Worm (Caenorhabditis elegans): ENCODE measurements around the gene R12B2.7.

Gene R12B2.7

ce11 chrIII:5814799-5815198 lies at the start of gene R12B2.7:
TSS of gene R12B2.7 (plus strand) at chrIII:5815045.
- TF ChIP-seq efl-1 (optimal IDR thresholded peaks at IDR 0.05) (peak in 1 of 2 experiments; percentile 14), efl-1 (GFP tag; optimal IDR thresholded peaks at IDR 0.05 in 1 of 2) (peak in 1 of 2 experiments; percentile 58), grh-1 (GFP tag; IDR thresholded peaks at IDR 0.05) (peak; percentile 42; the same call in 1 of the 2 replicates), nhr-71 (tag; optimal IDR thresholded peaks at IDR 0.05) (peak; percentile 57), nhr-85 (tag) (peak; percentile 90), lin-15B (tag; optimal IDR thresholded peaks at IDR 0.05) (no peak), dpl-1 (GFP tag; optimal IDR thresholded peaks at IDR 0.05) (peak in 1 of 3 experiments; percentile 2), vab-15 (tag; optimal IDR thresholded peaks at IDR 0.05) (no peak), nhr-90 (tag; optimal IDR thresholded peaks at IDR 0.05; ENCODE audit: poor library complexity) (peak; percentile 39), nhr-20 (tag; optimal IDR thresholded peaks at IDR 0.05) (peak; percentile 40), lsy-2 (tag; optimal IDR thresholded peaks at IDR 0.05) (peak in 1 of 2 experiments; percentile 17), nhr-12 (tag; optimal IDR thresholded peaks at IDR 0.05) (no peak), lin-14 (GFP tag; optimal IDR thresholded peaks at IDR 0.05) (peak; percentile 59), snu-23 (GFP tag; optimal IDR thresholded peaks at IDR 0.05) (peak; percentile 32), mdl-1 (tag; optimal IDR thresholded peaks at IDR 0.05) (peak in 1 of 2 experiments; percentile 10), fkh-10 (GFP tag; optimal IDR thresholded peaks at IDR 0.05) (no peak), lin-35 (GFP tag; optimal IDR thresholded peaks at IDR 0.05) (peak in 1 of 2 experiments; percentile 54), elt-3 (tag; optimal IDR thresholded peaks at IDR 0.05) (peak in 2 of 6 experiments; percentile 15 to 34), nhr-19 (GFP tag; conservative IDR thresholded peaks at IDR 0.05) (peak; percentile 35), unc-130 (tag; optimal IDR thresholded peaks at IDR 0.05) (peak; percentile 58), tbx-2 (tag; optimal IDR thresholded peaks at IDR 0.05) (peak; percentile 53), blmp-1 (tag; optimal IDR thresholded peaks at IDR 0.05) (peak; percentile 51)

- TF ChIP-seq lin-35 (GFP tag; optimal IDR thresholded peaks at IDR 0.05) = peak; percentile 12 to 40
- no peak for TF ChIP-seq nhr-71 (tag; optimal IDR thresholded peaks at IDR 0.05)
- peak in 1 of 2 experiments; percentile 12 for TF ChIP-seq efl-1 (optimal IDR thresholded peaks at IDR 0.05)
- TF ChIP-seq efl-1 (GFP tag; optimal IDR thresholded peaks at IDR 0.05 in 1 of 2) = peak in 1 of 2 experiments; percentile 94
- peak; percentile 32 for TF ChIP-seq rnt-1 (tag; optimal IDR thresholded peaks at IDR 0.05)
- peak in 1 of 3 experiments; percentile 32 for TF ChIP-seq dpl-1 (GFP tag; optimal IDR thresholded peaks at IDR 0.05)
- TF ChIP-seq swsn-7 (tag; optimal IDR thresholded peaks at IDR 0.05) = peak; percentile 8
- TF ChIP-seq ceh-90 (tag; optimal IDR thresholded peaks at IDR 0.05) = no peak
- peak; percentile 35 for TF ChIP-seq nhr-90 (tag; optimal IDR thresholded peaks at IDR 0.05; ENCODE audit: poor library complexity)
- TF ChIP-seq ets-5 (GFP tag; IDR thresholded peaks at IDR 0.05) = no peak
Measured at ce11 chrIII:5769726-5770235, 45.1 kb upstream of the R12B2.7 start, which contains the start of gene cutl-23. TSS of gene cutl-23 (plus strand) at chrIII:5770185.

- TF ChIP-seq tbx-2 (tag; optimal IDR thresholded peaks at IDR 0.05) = no peak
- TF ChIP-seq unc-130 (tag; optimal IDR thresholded peaks at IDR 0.05) = no peak
- TF ChIP-seq vab-15 (tag; optimal IDR thresholded peaks at IDR 0.05) = no peak
- no peak for TF ChIP-seq aha-1 (tag; optimal IDR thresholded peaks at IDR 0.05)
- TF ChIP-seq lin-13 (GFP tag; optimal IDR thresholded peaks at IDR 0.05) = no peak
- TF ChIP-seq fkh-10 (GFP tag; optimal IDR thresholded peaks at IDR 0.05) = no peak
- TF ChIP-seq sup-37 (GFP tag; optimal IDR thresholded peaks at IDR 0.05) = no peak
- no peak for TF ChIP-seq lsy-2 (tag; optimal IDR thresholded peaks at IDR 0.05)
- no peak for TF ChIP-seq nhr-12 (tag; optimal IDR thresholded peaks at IDR 0.05)
- no peak for TF ChIP-seq nhr-19 (GFP tag; conservative IDR thresholded peaks at IDR 0.05)
- no peak for TF ChIP-seq ceh-63 (GFP tag; optimal IDR thresholded peaks at IDR 0.05)
- TF ChIP-seq pax-3 (tag; optimal IDR thresholded peaks at IDR 0.05) = no peak
- TF ChIP-seq unc-86 (tag; optimal IDR thresholded peaks at IDR 0.05) = no peak
- TF ChIP-seq aly-2 (tag; optimal IDR thresholded peaks at IDR 0.05) = no peak
Measured at ce11 chrIII:5782080-5782479, 32.8 kb upstream of the R12B2.7 start.

- no peak for TF ChIP-seq unc-62 (GFP tag; optimal IDR thresholded peaks at IDR 0.05)
- TF ChIP-seq mab-9 (GFP tag; IDR thresholded peaks at IDR 0.05) = peak; percentile 62
- TF ChIP-seq lin-13 (GFP tag; optimal IDR thresholded peaks at IDR 0.05) = peak; percentile 76
- TF ChIP-seq Y116A8C.19 (tag; optimal IDR thresholded peaks at IDR 0.05; ENCODE audit: borderline replicate concordance) = no peak
- peak; percentile 41 for TF ChIP-seq sox-4 (tag; optimal IDR thresholded peaks at IDR 0.05)
- TF ChIP-seq nhr-28 (tag; optimal IDR thresholded peaks at IDR 0.05) = no peak
- TF ChIP-seq swsn-7 (tag; optimal IDR thresholded peaks at IDR 0.05) = peak; percentile 81
- peak; percentile 67 for TF ChIP-seq jun-1 (tag; optimal IDR thresholded peaks at IDR 0.05)
- TF ChIP-seq rnt-1 (tag; optimal IDR thresholded peaks at IDR 0.05) = peak; percentile 90
- TF ChIP-seq nhr-19 (GFP tag; conservative IDR thresholded peaks at IDR 0.05) = peak; percentile 86
- TF ChIP-seq elt-3 (tag; optimal IDR thresholded peaks at IDR 0.05) = peak in 2 of 6 experiments; percentile 54 to 67
- TF ChIP-seq fkh-4 (tag; optimal IDR thresholded peaks at IDR 0.05; ENCODE audit: borderline replicate concordance) = peak; percentile 36
- TF ChIP-seq lin-39 (tag; optimal IDR thresholded peaks at IDR 0.05) = peak; percentile 20
- no peak for TF ChIP-seq nhr-237 (tag; optimal IDR thresholded peaks at IDR 0.05)
- no peak for TF ChIP-seq C34B4.2 (tag; optimal IDR thresholded peaks at IDR 0.05)
- peak; percentile 85 to 86 for TF ChIP-seq efl-1 (optimal IDR thresholded peaks at IDR 0.05)
- TF ChIP-seq efl-1 (GFP tag; optimal IDR thresholded peaks at IDR 0.05 in 1 of 2) = peak; percentile 81 to 98
- TF ChIP-seq tlp-1 (tag; optimal IDR thresholded peaks at IDR 0.05) = no peak
Measured at ce11 chrIII:5785273-5785929, 29.4 kb upstream of the R12B2.7 start, which contains the start of gene Y37B11A.3. TSS of gene Y37B11A.3 (minus strand) at chrIII:5785323.

Data from whole organism, L1 larva.